Worm (Caenorhabditis elegans) whole organism, L4 larva: ENCODE measurements around the gene Y113G7B.27.
A peak's percentile ranks its signal among the peaks of the same experiment; 100 is the strongest.

ENCODE experiments used
- F26F4.8 ChIP-seq: fragments of 200-800 bp; sonication (Bioruptor generic); conservative IDR thresholded peaks from 2 replicates; pipeline ENCODE4 v1.3.6; 2022; ENCODE audit warnings: missing genetic modification characterization, missing compliant biosample characterization
- F44E2.7 ChIP-seq: fragments of 200-800 bp; sonication (Bioruptor generic); IDR thresholded peaks from 2 replicates; pipeline ENCODE4 v2.1.2; 2022; ENCODE audit warnings: missing genetic modification characterization, missing compliant biosample characterization
- Y105C5A.15 ChIP-seq: fragments of 200-800 bp; sonication (Bioruptor generic); IDR thresholded peaks from 2 replicates; pipeline ENCODE4 v1.3.6; 2022; ENCODE audit warnings: missing genetic modification characterization, missing compliant biosample characterization
- Y75B8A.6 ChIP-seq: fragments of 200-800 bp; sonication (Bioruptor generic); IDR thresholded peaks from 2 replicates; pipeline ENCODE4 v1.3.6; 2022; ENCODE audit warnings: missing genetic modification reagents, missing genetic modification characterization, missing compliant biosample characterization
- aha-1 ChIP-seq: fragments of 150-350 bp; peaks from one replicate; lab custom pipeline; 2014; ENCODE audit warnings: missing biosample characterization, missing genetic modification characterization
- ama-1 ChIP-seq: fragments of 150-350 bp; optimal IDR thresholded peaks from 2 replicates; lab custom pipeline; 2014; ENCODE audit warnings: inconsistent platforms, mixed read lengths
- arid-1 ChIP-seq: fragments of 200-800 bp; sonication (Bioruptor generic); conservative IDR thresholded peaks from 2 replicates; pipeline ENCODE4 v1.3.6; 2022; ENCODE audit warnings: missing genetic modification reagents, missing genetic modification characterization, missing compliant biosample characterization
- ces-1 ChIP-seq: fragments of 150-350 bp; sonication (generic microtip); optimal IDR thresholded peaks from 4 replicates; lab custom pipeline; 2014; ENCODE audit warnings: missing biosample characterization, missing genetic modification reagents, missing genetic modification characterization
- daf-16 ChIP-seq, 3 experiments: sonication (generic microtip); optimal IDR thresholded peaks; 2 replicates each; lab custom pipeline; 2016 to 2017; ENCODE audit warnings: missing genetic modification characterization in 3 of 3, missing genetic modification reagents in 3 of 3, mild to moderate bottlenecking in 2 of 3, missing compliant biosample characterization in 2 of 3, missing biosample characterization in 1 of 3, moderate library complexity in 1 of 3
- daf-19 ChIP-seq: fragments of 200-800 bp; sonication (Bioruptor generic); conservative IDR thresholded peaks from 2 replicates; pipeline ENCODE4 v1.3.6; 2022; ENCODE audit warnings: missing genetic modification characterization, missing compliant biosample characterization
- dmd-6 ChIP-seq: fragments of 200-800 bp; sonication (Bioruptor generic); IDR thresholded peaks from 2 replicates; pipeline ENCODE4 v1.3.6; 2022; ENCODE audit warnings: missing genetic modification reagents, missing genetic modification characterization, missing compliant biosample characterization
- dve-1 ChIP-seq: sonication (generic microtip); optimal IDR thresholded peaks from 2 replicates; lab custom pipeline; 2017; ENCODE audit warnings: antibody characterized with exemption, mild to moderate bottlenecking, missing genetic modification characterization, missing compliant biosample characterization; ENCODE audit not compliant: insufficient read depth
- egl-27 ChIP-seq: sonication (generic microtip); optimal IDR thresholded peaks from 3 replicates; lab custom pipeline; 2017; ENCODE audit warnings: missing biosample characterization, missing genetic modification reagents, missing genetic modification characterization
- hlh-11 ChIP-seq: fragments of 200-800 bp; sonication (Bioruptor generic); optimal IDR thresholded peaks from 2 replicates; lab custom pipeline; 2018; ENCODE audit warnings: mild to moderate bottlenecking, missing genetic modification characterization, missing compliant biosample characterization
- lin-1 ChIP-seq: fragments of 200-800 bp; sonication (Bioruptor generic); IDR thresholded peaks from 2 replicates; pipeline ENCODE4 v1.3.6; 2022; ENCODE audit warnings: missing genetic modification reagents, missing genetic modification characterization, missing compliant biosample characterization
- lin-15B ChIP-seq: fragments of 150-350 bp; sonication (generic microtip); optimal IDR thresholded peaks from 3 replicates; lab custom pipeline; 2014; ENCODE audit warnings: missing biosample characterization, missing genetic modification characterization
- lin-29 ChIP-seq: fragments of 200-800 bp; sonication (Bioruptor generic); IDR thresholded peaks from 2 replicates; pipeline ENCODE4 v1.3.6; 2022; ENCODE audit warnings: missing genetic modification reagents, missing genetic modification characterization, missing compliant biosample characterization
- lir-3 ChIP-seq: sonication (generic microtip); optimal IDR thresholded peaks from 2 replicates; lab custom pipeline; 2016; ENCODE audit warnings: mild to moderate bottlenecking, missing genetic modification characterization, missing compliant biosample characterization
- lsy-2 ChIP-seq, 2 experiments: fragments of 150-350 bp in 1 of 2; sonication (generic microtip) in 1 of 2; optimal IDR thresholded peaks; 2 replicates each; lab custom pipeline; 2014 to 2017; ENCODE audit warnings: missing biosample characterization in 2 of 2, missing genetic modification characterization in 2 of 2
- mes-2 ChIP-seq: sonication (generic microtip); optimal IDR thresholded peaks from 2 replicates; lab custom pipeline; 2016; ENCODE audit warnings: missing genotype, mild to moderate bottlenecking, missing genetic modification characterization, missing compliant biosample characterization; ENCODE audit not compliant: poor library complexity, severe bottlenecking
- nhr-10 ChIP-seq: fragments of 150-350 bp; optimal IDR thresholded peaks from 2 replicates; lab custom pipeline; 2014; ENCODE audit warnings: missing biosample characterization, missing genetic modification characterization
- nhr-102 ChIP-seq: sonication (generic microtip); optimal IDR thresholded peaks from 2 replicates; lab custom pipeline; 2016; ENCODE audit warnings: mild to moderate bottlenecking, missing genetic modification characterization, moderate library complexity, missing compliant biosample characterization
- nhr-28 ChIP-seq: fragments of 150-350 bp; optimal IDR thresholded peaks from 2 replicates; lab custom pipeline; 2014; ENCODE audit warnings: missing biosample characterization, missing genetic modification characterization
- nhr-6 ChIP-seq: fragments of 150-350 bp; optimal IDR thresholded peaks from 2 replicates; lab custom pipeline; 2014; ENCODE audit warnings: missing biosample characterization, missing genetic modification characterization
- php-3 ChIP-seq: fragments of 200-800 bp; sonication (Bioruptor generic); IDR thresholded peaks from 2 replicates; pipeline ENCODE4 v1.3.6; 2022; ENCODE audit warnings: missing genetic modification reagents, missing genetic modification characterization, missing compliant biosample characterization
- pqm-1 ChIP-seq: sonication (generic microtip); optimal IDR thresholded peaks from 2 replicates; lab custom pipeline; 2017; ENCODE audit warnings: missing biosample characterization, missing genetic modification characterization
- sdz-12 ChIP-seq: fragments of 200-800 bp; sonication (Bioruptor generic); optimal IDR thresholded peaks from 2 replicates; lab custom pipeline; 2018; ENCODE audit warnings: mild to moderate bottlenecking, missing genetic modification characterization, missing compliant biosample characterization
- set-16 ChIP-seq: fragments of 200-800 bp; sonication (Bioruptor generic); IDR thresholded peaks from 2 replicates; pipeline ENCODE4 v1.3.6; 2022; ENCODE audit warnings: missing genetic modification reagents, missing genetic modification characterization, missing compliant biosample characterization
- tra-1 ChIP-seq: fragments of 200-800 bp; sonication (Bioruptor generic); IDR thresholded peaks from 2 replicates; pipeline ENCODE4 v1.3.6; 2022; ENCODE audit warnings: missing genetic modification reagents, missing genetic modification characterization, missing compliant biosample characterization
- unc-130 ChIP-seq: sonication (generic microtip); optimal IDR thresholded peaks from 2 replicates; lab custom pipeline; 2016; ENCODE audit warnings: missing genetic modification reagents, missing genetic modification characterization, missing compliant biosample characterization
- vab-7 ChIP-seq: fragments of 200-800 bp; sonication (Bioruptor generic); IDR thresholded peaks from 2 replicates; pipeline ENCODE4 v1.3.6; 2022; ENCODE audit warnings: missing genetic modification reagents, missing genetic modification characterization, missing compliant biosample characterization
- zfp-2 ChIP-seq: sonication (generic microtip); optimal IDR thresholded peaks from 2 replicates; lab custom pipeline; 2016; ENCODE audit warnings: mild to moderate bottlenecking, missing genetic modification characterization, missing compliant biosample characterization
- zip-2 ChIP-seq: fragments of 150-350 bp; optimal IDR thresholded peaks from 2 replicates; lab custom pipeline; 2014; ENCODE audit warnings: missing biosample characterization, missing genetic modification characterization

The Y113G7B.27 gene

DNA sequence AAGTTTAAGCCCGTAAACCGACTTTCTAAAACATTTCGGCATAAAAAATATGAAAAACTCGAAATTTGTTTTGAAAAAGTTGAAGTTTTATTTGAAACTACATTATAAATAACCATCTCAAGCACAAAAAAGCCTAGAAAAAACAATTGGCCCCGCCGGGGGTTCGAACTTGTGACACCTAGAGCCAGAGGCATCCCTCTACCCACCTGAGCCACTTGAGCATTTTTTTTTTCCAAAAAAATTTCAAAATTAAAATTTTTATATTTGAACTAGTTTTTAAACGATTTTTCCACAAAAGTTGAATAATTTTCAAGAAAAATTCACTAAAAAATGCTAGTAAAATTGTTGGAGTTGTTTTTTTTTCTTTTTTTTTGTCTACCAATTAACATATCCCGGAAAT lies 31.1 kb downstream of the Y113G7B.27 start:
- TF ChIP-seq egl-27 (tag; lab: Kevin White, UChicago): no peak
- TF ChIP-seq lin-15B (tag; lab: Kevin White, UChicago): no peak
- no peak for TF ChIP-seq lir-3 (tag; lab: Kevin White, UChicago)
- no peak for TF ChIP-seq lin-29

- TF ChIP-seq dve-1 (tag; lab: Kevin White, UChicago) (peak; percentile 9), set-16 (GFP tag; lab: Robert Waterston, UW) (no peak), mes-2 (peak; percentile 1), dmd-6 (GFP tag; lab: Robert Waterston, UW) (peak; percentile 57; the same call in 1 of the 2 replicates), daf-16 (GFP tag; optimal IDR thresholded peaks at IDR 0.05; lab: Kevin White, UChicago) (no peak), daf-16 (tag; optimal IDR thresholded peaks at IDR 0.05; lab: Kevin White, UChicago) (peak; percentile 69), nhr-6 (tag; lab: Kevin White, UChicago) (no peak), nhr-10 (tag; lab: Kevin White, UChicago) (no peak), nhr-102 (no peak), nhr-28 (peak; percentile 40), tra-1 (GFP tag; lab: Robert Waterston, UW) (no peak), php-3 (GFP tag; lab: Robert Waterston, UW) (peak; percentile 56; the same call in 1 of the 2 replicates), hlh-11 (peak; percentile 22), lin-15B (tag; lab: Kevin White, UChicago) (no peak), pqm-1 (tag; lab: Kevin White, UChicago) (peak; percentile 91), sdz-12 (GFP tag; lab: Kevin White, UChicago) (no peak), ces-1 (GFP tag; lab: Kevin White, UChicago) (no peak)
Measured at ce11 chrV:20225312-20225711, 32.7 kb downstream of the Y113G7B.27 start.

DNA sequence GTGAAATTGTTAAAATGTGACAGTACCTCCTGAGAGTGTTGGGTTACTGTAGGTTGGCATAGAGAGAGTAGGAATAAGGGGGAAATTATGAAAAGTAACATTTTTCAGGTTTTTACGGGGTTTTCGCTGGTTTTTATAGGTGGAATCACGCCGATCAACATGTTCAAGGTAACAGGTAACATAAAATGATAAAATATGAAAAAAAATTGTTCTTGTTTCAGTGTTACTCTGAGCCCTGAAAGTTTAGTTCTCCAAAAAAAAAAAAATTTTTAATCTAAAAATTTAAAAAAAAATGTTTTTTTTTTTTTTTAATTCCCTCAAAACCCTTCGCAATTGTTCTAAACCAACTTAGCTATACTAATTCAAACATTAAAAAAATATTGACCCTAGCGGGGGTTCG lies 41.1 kb downstream of the Y113G7B.27 start, which contains the start of gene Y113G7B.15:
Y113G7B.15 (minus strand) TSS at position 101 of the 400 bp plus-strand sequence.
- TF ChIP-seq unc-130 (GFP tag; lab: Kevin White, UChicago) (no peak), dve-1 (tag; lab: Kevin White, UChicago) (no peak)

ce11 chrV:20234439-20234838 lies 41.8 kb downstream of the Y113G7B.27 start:
- 0 out of 2 replicates have a peak, but pooled peaks have one; percentile 15 for TF ChIP-seq F26F4.8 (GFP tag; lab: Robert Waterston, UW)
- 0 out of 2 replicates have a peak, but pooled peaks have one; percentile 25 for TF ChIP-seq arid-1 (GFP tag; lab: Robert Waterston, UW)
- no peak for TF ChIP-seq vab-7 (GFP tag; lab: Robert Waterston, UW)
- 0 out of 2 replicates have a peak, but pooled peaks have one; percentile 30 for TF ChIP-seq php-3 (GFP tag; lab: Robert Waterston, UW)
- TF ChIP-seq F44E2.7 (GFP tag; lab: Robert Waterston, UW): peak; percentile 72; the same call in 1 of the 2 replicates
- no peak for TF ChIP-seq Y105C5A.15 (GFP tag; lab: Robert Waterston, UW)
- no peak for TF ChIP-seq daf-19 (GFP tag; lab: Robert Waterston, UW)
- 0 out of 2 replicates have a peak, but pooled peaks have one; percentile 34 for TF ChIP-seq lin-1 (GFP tag; lab: Robert Waterston, UW)

- TF ChIP-seq zfp-2 (tag; lab: Kevin White, UChicago): no peak
- no peak for TF ChIP-seq zip-2 (tag; lab: Kevin White, UChicago)
- TF ChIP-seq lsy-2 (tag; optimal IDR thresholded peaks at IDR 0.05; lab: Kevin White, UChicago): no peak
Measured at ce11 chrV:20235231-20235630, 42.6 kb downstream of the Y113G7B.27 start.

ce11 chrV:20237429-20237828 lies 44.8 kb downstream of the Y113G7B.27 start, which contains the start of gene sld-5:
Gene sld-5, minus strand, starts transcription at chrV:20237745.
- TF ChIP-seq ama-1 (lab: Kevin White, UChicago) (no peak), aha-1 (tag; lab: Kevin White, UChicago) (peak; percentile 93), mes-2 (no peak), Y75B8A.6 (GFP tag; lab: Robert Waterston, UW) (no peak)
